Fruit fly (Drosophila melanogaster): ENCODE measurements around the gene CG7484.

CG7484 gene

dm6 chr3L:17622081-17622850 is 32.2 kb upstream of the CG7484 start:
- TF ChIP-seq Pif1A (GFP tag; optimal IDR thresholded peaks at IDR 0.05) (no peak), CG34367 (tag; optimal IDR thresholded peaks at IDR 0.05) (no peak), D1 (tag; optimal IDR thresholded peaks at IDR 0.05) (no peak), CG13204 (GFP tag; optimal IDR thresholded peaks at IDR 0.05) (no peak), CG10348 (GFP tag; IDR thresholded peaks at IDR 0.05) (no peak), CG32121 (GFP tag; IDR thresholded peaks at IDR 0.05) (no peak), CG15710 (tag; optimal IDR thresholded peaks at IDR 0.05) (no peak), CG8159 (tag; optimal IDR thresholded peaks at IDR 0.05) (no peak), fd96Ca (GFP tag; IDR thresholded peaks at IDR 0.05) (no peak), CG4496 (GFP tag; IDR thresholded peaks at IDR 0.05) (no peak), rn (GFP tag; IDR thresholded peaks at IDR 0.05) (no peak), Ets98B (GFP tag; IDR thresholded peaks at IDR 0.05) (no peak), CG17806 (tag; optimal IDR thresholded peaks at IDR 0.05) (no peak), Snoo (tag; optimal IDR thresholded peaks at IDR 0.05) (no peak), EcR (GFP tag; optimal IDR thresholded peaks at IDR 0.05) (no peak), CG8301 (tag; optimal IDR thresholded peaks at IDR 0.05) (no peak), CG12605 (GFP tag; IDR thresholded peaks at IDR 0.05) (no peak), CG14655 (GFP tag; optimal IDR thresholded peaks at IDR 0.05) (no peak)

dm6 chr3L:17622935-17623334 is 31.5 kb upstream of the CG7484 start:
- TF ChIP-seq CG8159 (tag; optimal IDR thresholded peaks at IDR 0.05) (no peak), Snoo (tag; optimal IDR thresholded peaks at IDR 0.05) (no peak), CG14655 (GFP tag; optimal IDR thresholded peaks at IDR 0.05) (no peak), CG32121 (GFP tag; IDR thresholded peaks at IDR 0.05) (no peak), CG12605 (GFP tag; IDR thresholded peaks at IDR 0.05) (no peak), CG10348 (GFP tag; IDR thresholded peaks at IDR 0.05) (no peak), CG4496 (GFP tag; IDR thresholded peaks at IDR 0.05) (no peak), fd96Ca (GFP tag; IDR thresholded peaks at IDR 0.05) (no peak), gl (tag; optimal IDR thresholded peaks at IDR 0.05) (no peak)

dm6 chr3L:17624208-17624826 is 30.1 kb upstream of the CG7484 start:
- TF ChIP-seq fd96Ca (GFP tag; IDR thresholded peaks at IDR 0.05) (no peak), CG9948 (tag; optimal IDR thresholded peaks at IDR 0.05) (no peak), CG12605 (GFP tag; IDR thresholded peaks at IDR 0.05) (no peak), CG32121 (GFP tag; IDR thresholded peaks at IDR 0.05) (no peak), Pif1A (GFP tag; optimal IDR thresholded peaks at IDR 0.05) (no peak), EcR (GFP tag; optimal IDR thresholded peaks at IDR 0.05) (peak; percentile 67), CG4496 (GFP tag; IDR thresholded peaks at IDR 0.05) (no peak)

dm6 chr3L:17625014-17625413 is 29.4 kb upstream of the CG7484 start:
- TF ChIP-seq CG10348 (GFP tag; IDR thresholded peaks at IDR 0.05) (no peak), D1 (tag; optimal IDR thresholded peaks at IDR 0.05) (no peak), CG13204 (GFP tag; optimal IDR thresholded peaks at IDR 0.05) (no peak), gl (tag; optimal IDR thresholded peaks at IDR 0.05) (no peak), CG32121 (GFP tag; IDR thresholded peaks at IDR 0.05) (no peak), fd96Ca (GFP tag; IDR thresholded peaks at IDR 0.05) (no peak), Pif1B (GFP tag; optimal IDR thresholded peaks at IDR 0.05) (no peak), CG8159 (tag; optimal IDR thresholded peaks at IDR 0.05) (no peak), CG34367 (tag; optimal IDR thresholded peaks at IDR 0.05) (no peak), Snoo (tag; optimal IDR thresholded peaks at IDR 0.05) (no peak), CG14655 (GFP tag; optimal IDR thresholded peaks at IDR 0.05) (no peak), CG8301 (tag; optimal IDR thresholded peaks at IDR 0.05) (no peak), CG15710 (tag; optimal IDR thresholded peaks at IDR 0.05) (no peak), Ets98B (GFP tag; IDR thresholded peaks at IDR 0.05) (no peak), CG17806 (tag; optimal IDR thresholded peaks at IDR 0.05) (no peak), CG9948 (tag; optimal IDR thresholded peaks at IDR 0.05) (no peak), rn (GFP tag; IDR thresholded peaks at IDR 0.05) (no peak)

- TF ChIP-seq CG13204 (GFP tag; optimal IDR thresholded peaks at IDR 0.05) = no peak
- TF ChIP-seq CG32121 (GFP tag; IDR thresholded peaks at IDR 0.05) = no peak
- no peak for TF ChIP-seq Pif1B (GFP tag; optimal IDR thresholded peaks at IDR 0.05)
- no peak for TF ChIP-seq CG15710 (tag; optimal IDR thresholded peaks at IDR 0.05)
- TF ChIP-seq Snoo (tag; optimal IDR thresholded peaks at IDR 0.05) = peak; percentile 12
- TF ChIP-seq EcR (GFP tag; optimal IDR thresholded peaks at IDR 0.05) = peak; percentile 84
- no peak for TF ChIP-seq D1 (tag; optimal IDR thresholded peaks at IDR 0.05)
- no peak for TF ChIP-seq CG9948 (tag; optimal IDR thresholded peaks at IDR 0.05)
- TF ChIP-seq CG10348 (GFP tag; IDR thresholded peaks at IDR 0.05) = no peak
- TF ChIP-seq CG4496 (GFP tag; IDR thresholded peaks at IDR 0.05) = no peak
- TF ChIP-seq fd96Ca (GFP tag; IDR thresholded peaks at IDR 0.05) = no peak
- no peak for TF ChIP-seq CG17806 (tag; optimal IDR thresholded peaks at IDR 0.05)
- TF ChIP-seq CG14655 (GFP tag; optimal IDR thresholded peaks at IDR 0.05) = no peak
- TF ChIP-seq gl (tag; optimal IDR thresholded peaks at IDR 0.05) = no peak
Measured at dm6 chr3L:17625574-17626128, 28.8 kb upstream of the CG7484 start.

- TF ChIP-seq EcR (GFP tag; optimal IDR thresholded peaks at IDR 0.05) = no peak
- peak; percentile 48; the same call in 1 of the 3 replicates for TF ChIP-seq CG4496 (GFP tag; IDR thresholded peaks at IDR 0.05)
- peak; percentile 35 for TF ChIP-seq Pif1A (GFP tag; optimal IDR thresholded peaks at IDR 0.05)
- peak; percentile 45 for TF ChIP-seq gl (tag; optimal IDR thresholded peaks at IDR 0.05)
- TF ChIP-seq Ets98B (GFP tag; IDR thresholded peaks at IDR 0.05) = no peak
- TF ChIP-seq Pif1B (GFP tag; optimal IDR thresholded peaks at IDR 0.05) = peak; percentile 30
- peak; percentile 9 for TF ChIP-seq CG34367 (tag; optimal IDR thresholded peaks at IDR 0.05)
Measured at dm6 chr3L:17631247-17631646, 23.2 kb upstream of the CG7484 start.

Data from whole organism, pupa.